Worm (Caenorhabditis elegans) whole organism, early embryonic: ENCODE data around the gene B0273.115.

Experiments
- B0310.2 ChIP-seq: sonication (generic microtip); optimal IDR thresholded peaks from 2 replicates; lab custom pipeline; 2016; ENCODE audit warnings: mild to moderate bottlenecking, missing genetic modification characterization, missing compliant biosample characterization
- ama-1 ChIP-seq: fragments of 150-350 bp; optimal IDR thresholded peaks from 2 replicates; lab custom pipeline; 2014
- ets-7 ChIP-seq: sonication (generic microtip); optimal IDR thresholded peaks from 2 replicates; lab custom pipeline; 2016; ENCODE audit warnings: missing genotype, missing genetic modification characterization, missing compliant biosample characterization
- flt-1 ChIP-seq: fragments of 200-800 bp; sonication (Bioruptor generic); IDR thresholded peaks from 2 replicates; pipeline ENCODE4 v1.3.6; 2022; ENCODE audit warnings: missing genetic modification characterization, missing compliant biosample characterization
- hmbx-1 ChIP-seq: sonication (generic microtip); optimal IDR thresholded peaks from 2 replicates; lab custom pipeline; 2016; ENCODE audit warnings: mild to moderate bottlenecking, missing genetic modification characterization, missing compliant biosample characterization
- hmg-4 ChIP-seq: fragments of 200-800 bp; sonication (Bioruptor generic); optimal IDR thresholded peaks from 2 replicates; lab custom pipeline; 2018; ENCODE audit warnings: mild to moderate bottlenecking, missing genetic modification characterization, missing compliant biosample characterization
- scrt-1 ChIP-seq: fragments of 200-800 bp; sonication (Bioruptor generic); IDR thresholded peaks from 2 replicates; pipeline ENCODE4 v1.3.6; 2022; ENCODE audit warnings: missing genetic modification characterization, missing compliant biosample characterization
- tbx-11 ChIP-seq: fragments of 200-800 bp; sonication (Bioruptor generic); IDR thresholded peaks from 2 replicates; pipeline ENCODE4 v1.3.6; 2022; ENCODE audit warnings: missing genetic modification characterization, missing compliant biosample characterization

- TF ChIP-seq ama-1 (lab: Kevin White, UChicago) (no peak), hmg-4 (no peak), scrt-1 (GFP tag; lab: Robert Waterston, UW) (no peak), flt-1 (GFP tag; lab: Robert Waterston, UW) (no peak), tbx-11 (no peak), hmbx-1 (tag; lab: Kevin White, UChicago) (no peak), ets-7 (no peak), B0310.2 (no peak)
Observed at ce11 chrIV:5502610-5503009, 11.7 kb upstream of the B0273.115 start.
